Fruit fly (Drosophila melanogaster): ENCODE measurements around the gene Pop1.

DNA sequence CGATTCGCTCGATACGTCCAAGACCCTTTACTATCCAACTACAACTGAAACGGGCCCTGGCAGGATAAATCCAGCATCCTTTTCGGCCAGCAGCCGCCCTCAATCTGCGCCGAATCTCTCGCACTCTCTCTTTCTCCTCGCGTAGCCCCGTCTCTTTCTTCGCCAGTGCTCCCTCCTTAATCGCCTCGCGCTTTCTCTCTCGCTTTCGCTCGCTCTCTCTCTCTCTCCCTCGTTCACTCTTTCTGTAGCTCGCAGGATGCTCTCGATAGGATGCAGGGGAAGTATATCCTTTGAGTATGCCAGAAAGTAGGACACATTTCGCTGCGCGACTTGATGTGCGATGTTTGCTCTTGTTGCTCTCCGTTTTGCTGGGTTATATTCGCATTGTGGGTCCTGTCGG is 15.1 kb downstream of the Pop1 start:
- TF ChIP-seq fd102C (GFP tag; optimal IDR thresholded peaks at IDR 0.05) = no peak
- TF ChIP-seq CG12236 (GFP tag; optimal IDR thresholded peaks at IDR 0.05) = no peak
- TF ChIP-seq ftz-f1 (GFP tag; optimal IDR thresholded peaks at IDR 0.05) = no peak
- TF ChIP-seq CG3163 (GFP tag; optimal IDR thresholded peaks at IDR 0.05) = no peak
- TF ChIP-seq CG34224 (GFP tag; IDR thresholded peaks at IDR 0.05; ENCODE audit: partially characterized antibody) = no peak
- no peak for TF ChIP-seq CG4424 (GFP tag; optimal IDR thresholded peaks at IDR 0.05)
- no peak for TF ChIP-seq knrl (GFP tag; IDR thresholded peaks at IDR 0.05; ENCODE audit: partially characterized antibody)
